Fruit fly (Drosophila melanogaster): ENCODE measurements around the gene for.

dm6 chr2L:3632047-3632880 lies 24.5 kb downstream of the for start:
- no peak for TF ChIP-seq usp (GFP tag; optimal IDR thresholded peaks at IDR 0.05)
- no peak for TF ChIP-seq psq (optimal IDR thresholded peaks at IDR 0.05)

Measured in whole organism.